Worm (Caenorhabditis elegans) whole organism, L4 larva: Measurements from ENCODE around the gene T24H7.8.

Source experiments
- F49E8.2 ChIP-seq: sonication (generic microtip); optimal IDR thresholded peaks from 2 replicates; lab custom pipeline; 2016; ENCODE audit warnings: missing compliant biosample characterization, mild to moderate bottlenecking, missing genetic modification characterization, borderline replicate concordance
- ZK337.2 ChIP-seq: fragments of 200-800 bp; sonication (Bioruptor generic); IDR thresholded peaks from 2 replicates; pipeline ENCODE4 v1.3.6; 2022; ENCODE audit warnings: missing genetic modification reagents, missing genetic modification characterization, missing compliant biosample characterization
- ZK546.5 ChIP-seq, 2 experiments: sonication (generic microtip); optimal IDR thresholded peaks; 2 replicates each; lab custom pipeline; 2017; ENCODE audit warnings: missing biosample characterization in 2 of 2, missing genetic modification characterization in 2 of 2
- jun-1 ChIP-seq: fragments of 150-350 bp; optimal IDR thresholded peaks from 2 replicates; lab custom pipeline; 2014; ENCODE audit warnings: missing biosample characterization, missing genetic modification reagents, missing genetic modification characterization
- lin-13 ChIP-seq: fragments of 150-350 bp; optimal IDR thresholded peaks from 2 replicates; lab custom pipeline; 2014; ENCODE audit warnings: missing biosample characterization, missing genetic modification reagents, missing genetic modification characterization
- lsy-2 ChIP-seq, 2 experiments: fragments of 150-350 bp in 1 of 2; sonication (generic microtip) in 1 of 2; optimal IDR thresholded peaks; 2 replicates each; lab custom pipeline; 2014 to 2017; ENCODE audit warnings: missing biosample characterization in 2 of 2, missing genetic modification characterization in 2 of 2
- mep-1 ChIP-seq: fragments of 150-350 bp; sonication (generic microtip); optimal IDR thresholded peaks from 3 replicates; lab custom pipeline; 2014; ENCODE audit warnings: missing biosample characterization, missing genetic modification characterization
- nhr-11 ChIP-seq: fragments of 150-350 bp; optimal IDR thresholded peaks from 2 replicates; lab custom pipeline; 2014; ENCODE audit warnings: missing biosample characterization, missing genetic modification characterization
- pqm-1 ChIP-seq: sonication (generic microtip); optimal IDR thresholded peaks from 2 replicates; lab custom pipeline; 2017; ENCODE audit warnings: missing biosample characterization, missing genetic modification characterization
- snpc-4 ChIP-seq: fragments of 150-350 bp; optimal IDR thresholded peaks from 2 replicates; lab custom pipeline; 2014; ENCODE audit warnings: missing biosample characterization, missing genetic modification characterization

DNA sequence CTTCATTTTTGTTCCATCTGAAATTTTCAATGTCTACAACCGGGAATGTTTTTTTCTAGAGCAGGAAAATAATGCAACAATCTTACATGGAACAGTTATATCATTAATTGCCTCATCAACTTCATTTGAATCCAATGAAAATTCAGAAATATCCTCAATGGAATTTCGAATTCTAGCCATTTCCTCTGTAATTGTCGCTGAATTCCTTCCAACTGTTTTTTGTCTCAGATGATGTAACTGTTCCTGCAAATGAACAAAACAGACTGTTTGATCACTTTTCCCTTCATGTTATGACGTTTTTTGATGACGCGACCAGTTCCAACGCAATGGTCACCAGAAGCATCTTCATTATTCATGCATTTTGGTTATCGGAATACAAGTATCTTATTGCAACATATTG, 20.4 kb upstream of the T24H7.8 start:
- TF ChIP-seq ZK337.2 (no peak), nhr-11 (tag; lab: Kevin White, UChicago) (no peak), pqm-1 (tag; lab: Kevin White, UChicago) (no peak), jun-1 (no peak), lsy-2 (tag; optimal IDR thresholded peaks at IDR 0.05; lab: Kevin White, UChicago) (no peak), mep-1 (tag; lab: Kevin White, UChicago) (no peak), ZK546.5 (tag; optimal IDR thresholded peaks at IDR 0.05; lab: Kevin White, UChicago) (no peak), lin-13 (GFP tag; lab: Kevin White, UChicago) (no peak), F49E8.2 (tag; lab: Kevin White, UChicago) (no peak), snpc-4 (tag; lab: Kevin White, UChicago) (no peak)
